Fruit fly (Drosophila melanogaster) whole organism, embryonic: ENCODE results near the gene CG3149.

Source experiments
- Ada2b ChIP-seq: fragments of 200-800 bp; sonication (Bioruptor generic); IDR thresholded peaks from 2 replicates; pipeline ENCODE4 v1.3.6; 2022; ENCODE audit warnings: missing biosample characterization, missing genetic modification characterization
- Adf1 ChIP-seq: fragments of 200-800 bp; sonication (Bioruptor generic); IDR thresholded peaks from 2 replicates; pipeline ENCODE4 v1.3.6; 2022; ENCODE audit warnings: missing biosample characterization, missing genetic modification characterization
- CG10267 ChIP-seq: fragments of 200-800 bp; sonication (Bioruptor generic); optimal IDR thresholded peaks from 2 replicates; lab custom pipeline; 2018; ENCODE audit warnings: missing biosample characterization, mild to moderate bottlenecking, missing genetic modification characterization, moderate library complexity
- CG13123 ChIP-seq: fragments of 200-800 bp; sonication (Bioruptor generic); optimal IDR thresholded peaks from 2 replicates; lab custom pipeline; 2016; ENCODE audit warnings: missing biosample characterization, missing genetic modification characterization
- CG14441 ChIP-seq: fragments of 200-800 bp; sonication (Bioruptor generic); IDR thresholded peaks from 2 replicates; pipeline ENCODE4 v1.3.6; 2022; ENCODE audit warnings: missing biosample characterization, missing genetic modification characterization
- CG17829 ChIP-seq: fragments of 200-800 bp; optimal IDR thresholded peaks from 2 replicates; lab custom pipeline; 2019; ENCODE audit warnings: missing biosample characterization, mild to moderate bottlenecking, missing genetic modification characterization, moderate library complexity
- CG18262 ChIP-seq: fragments of 200-800 bp; optimal IDR thresholded peaks from 3 replicates; lab custom pipeline; 2019; ENCODE audit warnings: missing biosample characterization, mild to moderate bottlenecking, missing genetic modification characterization, moderate library complexity
- CG18599 ChIP-seq: fragments of 200-800 bp; sonication (Bioruptor generic); optimal IDR thresholded peaks from 3 replicates; lab custom pipeline; 2017; ENCODE audit warnings: missing biosample characterization, missing genetic modification characterization, mild to moderate bottlenecking, moderate library complexity, missing genetic modification reagents
- CG18619 ChIP-seq: fragments of 200-800 bp; sonication (Bioruptor generic); optimal IDR thresholded peaks from 3 replicates; lab custom pipeline; 2017; ENCODE audit warnings: missing biosample characterization, mild to moderate bottlenecking, missing genetic modification characterization
- CG18764 ChIP-seq: fragments of 200-800 bp; sonication (Bioruptor generic); optimal IDR thresholded peaks from 3 replicates; lab custom pipeline; 2016; ENCODE audit warnings: missing biosample characterization, missing genetic modification characterization
- CG2202 ChIP-seq: fragments of 200-800 bp; sonication (Bioruptor generic); optimal IDR thresholded peaks from 2 replicates; lab custom pipeline; 2018; ENCODE audit warnings: missing biosample characterization, mild to moderate bottlenecking, missing genetic modification characterization
- CG3065 ChIP-seq: fragments of 200-800 bp; sonication (Bioruptor generic); optimal IDR thresholded peaks from 2 replicates; lab custom pipeline; 2016; ENCODE audit warnings: missing biosample characterization, missing genetic modification characterization
- CG5245 ChIP-seq: fragments of 200-800 bp; sonication (Bioruptor generic); optimal IDR thresholded peaks from 3 replicates; lab custom pipeline; 2016; ENCODE audit warnings: missing biosample characterization, missing genetic modification characterization
- CG7271 ChIP-seq: fragments of 200-800 bp; sonication (Bioruptor generic); optimal IDR thresholded peaks from 2 replicates; lab custom pipeline; 2018; ENCODE audit warnings: missing biosample characterization, mild to moderate bottlenecking, missing genetic modification characterization, moderate library complexity
- CG8478 ChIP-seq: fragments of >200 bp; optimal IDR thresholded peaks from 2 replicates; lab custom pipeline; 2018
- CG9215 ChIP-seq: fragments of 200-800 bp; sonication (Bioruptor generic); IDR thresholded peaks from 2 replicates; pipeline ENCODE4 v1.3.6; 2022; ENCODE audit warnings: missing biosample characterization, missing genetic modification characterization
- CG9876 ChIP-seq: fragments of 200-800 bp; sonication (Bioruptor generic); optimal IDR thresholded peaks from 2 replicates; lab custom pipeline; 2016; ENCODE audit warnings: missing biosample characterization, missing genetic modification characterization
- Dref ChIP-seq: fragments of 200-800 bp; sonication (Bioruptor generic); IDR thresholded peaks from 2 replicates; pipeline ENCODE4 v1.3.6; 2022; ENCODE audit warnings: missing biosample characterization, missing genetic modification characterization
- Fer2 ChIP-seq: fragments of 200-800 bp; sonication (Bioruptor generic); optimal IDR thresholded peaks from 2 replicates; lab custom pipeline; 2018; ENCODE audit warnings: missing biosample characterization, mild to moderate bottlenecking, missing genetic modification characterization, moderate library complexity
- H2.0 ChIP-seq: fragments of 200-800 bp; sonication (Bioruptor generic); IDR thresholded peaks from 2 replicates; pipeline ENCODE4 v1.3.6; 2022; ENCODE audit warnings: missing biosample characterization, missing genetic modification characterization
- Hmr ChIP-seq: fragments of 200-800 bp; sonication (Bioruptor generic); optimal IDR thresholded peaks from 3 replicates; lab custom pipeline; 2017; ENCODE audit warnings: mild to moderate bottlenecking, missing biosample characterization, missing genetic modification reagents, missing genetic modification characterization
- Hr51 ChIP-seq, 2 experiments: fragments of 200-800 bp; sonication (Bioruptor generic); optimal IDR thresholded peaks; 2 replicates in 1 of 2; 3 replicates in 1 of 2; lab custom pipeline; 2016 to 2018; ENCODE audit warnings: missing biosample characterization in 2 of 2, missing genetic modification characterization in 2 of 2, mild to moderate bottlenecking in 1 of 2, moderate library complexity in 1 of 2
- Lpt ChIP-seq: fragments of >200 bp; optimal IDR thresholded peaks from 2 replicates; lab custom pipeline; 2018; ENCODE audit warnings: missing biosample characterization, missing genetic modification characterization
- Scr ChIP-seq: fragments of 200-800 bp; sonication (Bioruptor generic); IDR thresholded peaks from 2 replicates; pipeline ENCODE4 v1.3.6; 2022; ENCODE audit warnings: missing biosample characterization, missing genetic modification characterization; ENCODE audit not compliant: partially characterized antibody
- Sry-δ ChIP-seq: fragments of 200-800 bp; sonication (Bioruptor generic); optimal IDR thresholded peaks from 2 replicates; lab custom pipeline; 2016; ENCODE audit warnings: missing biosample characterization, missing genetic modification characterization
- TFAM ChIP-seq: fragments of 200-800 bp; sonication (Bioruptor generic); optimal IDR thresholded peaks from 2 replicates; lab custom pipeline; 2017; ENCODE audit warnings: missing biosample characterization, missing genetic modification characterization, inconsistent platforms
- Vsx1 ChIP-seq: fragments of 200-800 bp; sonication (Bioruptor generic); optimal IDR thresholded peaks from 2 replicates; lab custom pipeline; 2017; ENCODE audit warnings: missing biosample characterization, mild to moderate bottlenecking, missing genetic modification characterization, missing genetic modification reagents
- abd-A ChIP-seq: fragments of 200-800 bp; sonication (Bioruptor generic); optimal IDR thresholded peaks from 3 replicates; lab custom pipeline; 2019; ENCODE audit warnings: missing biosample characterization, mild to moderate bottlenecking, missing genetic modification characterization, moderate library complexity
- ac ChIP-seq: fragments of 200-800 bp; sonication (Bioruptor generic); optimal IDR thresholded peaks from 3 replicates; lab custom pipeline; 2017; ENCODE audit warnings: missing biosample characterization, mild to moderate bottlenecking, missing genetic modification characterization
- bbx ChIP-seq: fragments of 200-800 bp; sonication (Bioruptor generic); IDR thresholded peaks from 2 replicates; pipeline ENCODE4 v1.3.6; 2022; ENCODE audit warnings: missing biosample characterization, missing genetic modification characterization; ENCODE audit not compliant: partially characterized antibody
- cwo ChIP-seq: fragments of 200-800 bp; sonication (Bioruptor generic); optimal IDR thresholded peaks from 3 replicates; lab custom pipeline; 2017; ENCODE audit warnings: missing biosample characterization, missing genetic modification characterization, mild to moderate bottlenecking, moderate library complexity, missing genetic modification reagents
- dmrt11E ChIP-seq: fragments of 200-800 bp; sonication (Bioruptor generic); optimal IDR thresholded peaks from 3 replicates; lab custom pipeline; 2018; ENCODE audit warnings: missing biosample characterization, mild to moderate bottlenecking, missing genetic modification characterization, moderate library complexity
- grn ChIP-seq: fragments of 200-800 bp; sonication (Bioruptor generic); optimal IDR thresholded peaks from 3 replicates; lab custom pipeline; 2017; ENCODE audit warnings: missing biosample characterization, missing genetic modification characterization
- ham ChIP-seq: fragments of 200-800 bp; sonication (Bioruptor generic); IDR thresholded peaks from 2 replicates; pipeline ENCODE4 v1.3.6; 2022; ENCODE audit warnings: missing biosample characterization, missing genetic modification characterization
- hb ChIP-seq: fragments of 200-800 bp; sonication (Bioruptor generic); IDR thresholded peaks from 3 replicates; pipeline ENCODE4 v1.3.6; 2022; ENCODE audit warnings: missing biosample characterization, missing genetic modification characterization; ENCODE audit not compliant: partially characterized antibody
- knrl ChIP-seq: fragments of 200-800 bp; sonication (Bioruptor generic); IDR thresholded peaks from 3 replicates; pipeline ENCODE4 v1.3.6; 2022; ENCODE audit warnings: missing biosample characterization, missing genetic modification characterization; ENCODE audit not compliant: partially characterized antibody
- lov ChIP-seq, 2 experiments: fragments of 200-800 bp in 1 of 2; fragments of >200 bp in 1 of 2; sonication (Bioruptor generic) in 1 of 2; IDR thresholded peaks in 1 of 2; optimal IDR thresholded peaks in 1 of 2; 2 replicates in 1 of 2; 3 replicates in 1 of 2; pipeline versions ENCODE4 v1.3.6 to Lab custom; 2017 to 2022; ENCODE audit warnings: missing biosample characterization in 1 of 2, missing genetic modification characterization in 1 of 2
- maf-S ChIP-seq: fragments of 200-800 bp; sonication (Bioruptor generic); optimal IDR thresholded peaks from 2 replicates; lab custom pipeline; 2016; ENCODE audit warnings: missing biosample characterization, missing genetic modification characterization
- onecut ChIP-seq: fragments of 200-800 bp; sonication (Bioruptor generic); IDR thresholded peaks from 2 replicates; pipeline ENCODE4 v1.3.6; 2022; ENCODE audit warnings: missing biosample characterization, missing genetic modification characterization
- pan ChIP-seq, 4 experiments: fragments of >200 bp in 3 of 4; fragments of 200-800 bp in 1 of 4; sonication (Bioruptor generic) in 1 of 4; optimal IDR thresholded peaks in 3 of 4; IDR thresholded peaks in 1 of 4; 2 replicates each; pipeline versions ENCODE4 v1.3.6 to Lab custom; 2017 to 2022; ENCODE audit warnings: missing biosample characterization in 2 of 4, missing genetic modification characterization in 2 of 4, mixed read lengths in 1 of 4
- pb ChIP-seq: fragments of 200-800 bp; sonication (Bioruptor generic); optimal IDR thresholded peaks from 3 replicates; lab custom pipeline; 2016; ENCODE audit warnings: missing biosample characterization, missing genetic modification characterization
- rib ChIP-seq: fragments of 200-800 bp; sonication (Bioruptor generic); IDR thresholded peaks from 2 replicates; pipeline ENCODE4 v1.3.6; 2022; ENCODE audit warnings: missing biosample characterization, missing genetic modification characterization
- sc ChIP-seq, 3 experiments: fragments of >200 bp in 2 of 3; fragments of 200-800 bp in 1 of 3; sonication (Bioruptor generic) in 1 of 3; optimal IDR thresholded peaks; 2 replicates in 2 of 3; 3 replicates in 1 of 3; lab custom pipeline; 2017; ENCODE audit warnings: mild to moderate bottlenecking in 1 of 3, missing biosample characterization in 1 of 3, missing genetic modification characterization in 1 of 3, missing genetic modification reagents in 1 of 3
- slbo ChIP-seq: fragments of 200-800 bp; sonication (Bioruptor generic); IDR thresholded peaks from 2 replicates; pipeline ENCODE4 v1.3.6; 2022; ENCODE audit warnings: missing biosample characterization, missing genetic modification characterization
- sqz ChIP-seq: fragments of 200-800 bp; sonication (Bioruptor generic); optimal IDR thresholded peaks from 3 replicates; lab custom pipeline; 2018; ENCODE audit warnings: missing biosample characterization, mild to moderate bottlenecking, missing genetic modification characterization

CG3149 gene

dm6 chrX:5718476-5719012 is 23.5 kb upstream of the CG3149 start (continued):
- TF ChIP-seq knrl (GFP tag; lab: Robert Waterston, UW) (no peak), lov (optimal IDR thresholded peaks at IDR 0.05; lab: Kevin White, UChicago) (no peak), lov (GFP tag; IDR thresholded peaks at IDR 0.05; lab: Robert Waterston, UW) (no peak), CG9876 (GFP tag; lab: Kevin White, UChicago) (no peak), CG18599 (GFP tag; lab: Kevin White, UChicago) (peak; percentile 83), rib (GFP tag; lab: Robert Waterston, UW) (peak; percentile 84), Ada2b (peak; percentile 78), bbx (no peak), CG5245 (peak; percentile 8)

- peak in 1 of 2 experiments; percentile 17 for TF ChIP-seq Hr51 (GFP tag; optimal IDR thresholded peaks at IDR 0.05; lab: Kevin White, UChicago)
- TF ChIP-seq Scr (GFP tag; lab: Robert Waterston, UW): no peak
- 0 out of 3 replicates have a peak, but pooled peaks have one; percentile 14 for TF ChIP-seq knrl (GFP tag; lab: Robert Waterston, UW)
- no peak for TF ChIP-seq CG13123 (GFP tag; lab: Kevin White, UChicago)
- TF ChIP-seq CG2202: no peak
- no peak for TF ChIP-seq sqz
- TF ChIP-seq pb (GFP tag; lab: Kevin White, UChicago): no peak
- TF ChIP-seq CG3065: no peak
- TF ChIP-seq CG8478 (lab: Kevin White, UChicago): no peak
- TF ChIP-seq slbo (GFP tag; lab: Robert Waterston, UW): peak; percentile 40; the same call in 1 of the 2 replicates
- TF ChIP-seq Dref (GFP tag; lab: Robert Waterston, UW): no peak
- TF ChIP-seq Hmr (GFP tag; lab: Kevin White, UChicago): peak; percentile 29
- TF ChIP-seq Lpt: no peak
- TF ChIP-seq dmrt11E (tag; lab: Kevin White, UChicago): no peak
- no peak for TF ChIP-seq hb (GFP tag; lab: Robert Waterston, UW)
- peak; percentile 89 for TF ChIP-seq grn (GFP tag; lab: Kevin White, UChicago)
- TF ChIP-seq Vsx1: peak; percentile 75
- no peak for TF ChIP-seq CG10267
- TF ChIP-seq CG18619: no peak
- TF ChIP-seq Sry-δ: no peak
- TF ChIP-seq abd-A (tag; lab: Kevin White, UChicago): no peak
- TF ChIP-seq ac: no peak
- TF ChIP-seq CG9215: no peak
- no peak for TF ChIP-seq ham
- no peak for TF ChIP-seq maf-S (GFP tag; lab: Kevin White, UChicago)
- TF ChIP-seq Fer2 (tag; lab: Kevin White, UChicago): no peak
- no peak for TF ChIP-seq CG17829 (tag; lab: Kevin White, UChicago)
- no peak for TF ChIP-seq H2.0 (GFP tag; lab: Robert Waterston, UW)
- no peak for TF ChIP-seq CG7271 (tag; lab: Kevin White, UChicago)
- no peak for TF ChIP-seq onecut (GFP tag; lab: Robert Waterston, UW)
- 0 out of 2 replicates have a peak, but pooled peaks have one; percentile 8 for TF ChIP-seq Adf1 (GFP tag; lab: Robert Waterston, UW)
- no peak for TF ChIP-seq CG18764
- no peak for TF ChIP-seq CG18262
- no peak for TF ChIP-seq cwo (GFP tag; lab: Kevin White, UChicago)
- TF ChIP-seq CG14441 (GFP tag; lab: Robert Waterston, UW): 0 out of 2 replicates have a peak, but pooled peaks have one; percentile 14
- no peak for TF ChIP-seq pan (optimal IDR thresholded peaks at IDR 0.05; lab: Kevin White, UChicago)
- TF ChIP-seq pan (GFP tag; optimal IDR thresholded peaks at IDR 0.05 in 1 of 2, IDR thresholded peaks at IDR 0.05 in 1 of 2): peak in 1 of 2 experiments; percentile 10
- no peak for TF ChIP-seq sc (optimal IDR thresholded peaks at IDR 0.05; lab: Kevin White, UChicago)
- TF ChIP-seq sc (GFP tag; optimal IDR thresholded peaks at IDR 0.05; lab: Kevin White, UChicago): no peak
- TF ChIP-seq TFAM (GFP tag; lab: Kevin White, UChicago): no peak
These were observed 22.9 kb upstream of the CG3149 start, which contains the start of gene CG33080 for dm6 chrX:5717741-5718475. Gene CG33080, minus strand, starts transcription at chrX:5717778.
